Worm (Caenorhabditis elegans) whole organism, midembryonic: ENCODE data around the gene exc-1.

ENCODE experiments used
- T22C8.4 ChIP-seq: fragments of 200-800 bp; sonication (Bioruptor generic); IDR thresholded peaks from 2 replicates; pipeline ENCODE4 v1.3.6; 2022; ENCODE audit warnings: missing genetic modification characterization, missing compliant biosample characterization
- flt-1 ChIP-seq: fragments of 200-800 bp; sonication (Bioruptor generic); IDR thresholded peaks from 2 replicates; pipeline ENCODE4 v1.3.6; 2022; ENCODE audit warnings: missing genetic modification characterization, missing compliant biosample characterization
- ref-1 ChIP-seq: fragments of 200-800 bp; sonication (Bioruptor generic); conservative IDR thresholded peaks from 2 replicates; pipeline ENCODE4 v1.3.6; 2022; ENCODE audit warnings: missing genetic modification reagents, missing genetic modification characterization, missing compliant biosample characterization

DNA sequence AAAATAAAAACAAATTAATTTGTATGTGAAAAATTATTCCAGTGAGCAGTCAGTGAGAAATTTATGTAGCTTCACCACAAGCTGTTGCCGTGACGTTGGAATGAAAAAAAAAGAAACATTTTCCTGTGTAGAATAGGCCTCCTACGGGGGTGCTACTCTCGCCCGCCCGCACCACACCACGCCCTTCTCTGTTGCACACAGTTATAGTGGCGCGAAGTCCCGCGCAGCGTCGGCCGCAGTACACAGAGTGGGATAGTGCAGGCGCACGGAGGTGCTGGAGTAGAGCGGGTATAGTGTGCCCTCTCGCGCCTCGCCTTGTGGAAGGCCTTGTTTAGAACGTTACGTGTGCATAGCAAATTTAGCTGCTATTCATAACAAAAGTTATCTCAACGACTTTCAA lies 38.4 kb downstream of the exc-1 start:
- TF ChIP-seq T22C8.4 (GFP tag; lab: Robert Waterston, UW) (no peak), flt-1 (GFP tag; lab: Robert Waterston, UW) (no peak), ref-1 (GFP tag; lab: Robert Waterston, UW) (no peak)
